Fruit fly (Drosophila melanogaster): ENCODE data around the gene Mnt.
A peak's percentile ranks its signal among the peaks of the same experiment; 100 is the strongest.

Mnt gene

DNA sequence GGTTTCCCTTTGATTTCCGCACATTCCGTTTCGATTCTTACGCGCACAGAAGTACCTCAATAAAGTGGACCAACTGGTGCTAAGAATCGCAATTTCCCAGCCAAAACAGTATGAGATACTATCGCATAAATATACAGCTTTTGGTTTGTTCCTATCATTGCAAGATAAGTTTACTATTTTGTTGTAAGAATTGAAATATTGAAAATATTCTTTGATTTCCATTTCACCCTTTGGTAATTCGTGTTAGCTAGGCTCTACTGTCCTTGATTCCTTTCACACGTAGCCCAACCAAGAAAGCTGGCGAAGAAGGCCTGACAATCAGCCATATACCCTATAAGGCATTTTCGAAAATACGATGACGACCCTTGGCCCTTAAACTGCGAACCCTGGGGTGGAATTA is 19.0 kb downstream of the Mnt start (continued):
- TF ChIP-seq CG43689 (GFP tag; IDR thresholded peaks at IDR 0.05) (no peak), Gsc (GFP tag; IDR thresholded peaks at IDR 0.05) (no peak), abd-A (tag; optimal IDR thresholded peaks at IDR 0.05) (peak; percentile 11), CG1602 (GFP tag; optimal IDR thresholded peaks at IDR 0.05) (no peak), org-1 (GFP tag; optimal IDR thresholded peaks at IDR 0.05) (peak; percentile 40), psq (GFP tag; optimal IDR thresholded peaks at IDR 0.05) (no peak), Mrtf (GFP tag; IDR thresholded peaks at IDR 0.05) (no peak), oc (tag; optimal IDR thresholded peaks at IDR 0.05) (no peak), Gug (GFP tag; IDR thresholded peaks at IDR 0.05) (peak; percentile 33; the same call in 1 of the 4 replicates), trem (tag; optimal IDR thresholded peaks at IDR 0.05) (peak; percentile 18), slbo (GFP tag; IDR thresholded peaks at IDR 0.05) (peak; percentile 53), da (GFP tag; optimal IDR thresholded peaks at IDR 0.05) (no peak), jigr1 (GFP tag; IDR thresholded peaks at IDR 0.05) (no peak), cg (GFP tag; optimal IDR thresholded peaks at IDR 0.05) (no peak), Dek (tag; optimal IDR thresholded peaks at IDR 0.05) (no peak), Abd-B (GFP tag; optimal IDR thresholded peaks at IDR 0.05) (peak; percentile 2), CG3847 (GFP tag; IDR thresholded peaks at IDR 0.05) (no peak), Hr51 (GFP tag; optimal IDR thresholded peaks at IDR 0.05) (peak in 1 of 2 experiments; percentile 45), NC2β (GFP tag; optimal IDR thresholded peaks at IDR 0.05) (peak; percentile 15), CG4820 (GFP tag; optimal IDR thresholded peaks at IDR 0.05) (peak; percentile 46), gro (GFP tag; optimal IDR thresholded peaks at IDR 0.05) (no peak), CG31365 (tag; optimal IDR thresholded peaks at IDR 0.05) (no peak), ranshi (GFP tag; IDR thresholded peaks at IDR 0.05) (peak; percentile 45; the same call in 1 of the 2 replicates), CG6791 (GFP tag; IDR thresholded peaks at IDR 0.05; ENCODE audit: partially characterized antibody) (no peak), eve (GFP tag; optimal IDR thresholded peaks at IDR 0.05) (peak in 1 of 2 experiments; percentile 82), CG32767 (GFP tag; IDR thresholded peaks at IDR 0.05) (no peak), Myb (GFP tag; optimal IDR thresholded peaks at IDR 0.05) (peak; percentile 19), CG7928 (GFP tag; optimal IDR thresholded peaks at IDR 0.05) (no peak), gfzf (GFP tag; optimal IDR thresholded peaks at IDR 0.05) (no peak), Six4 (GFP tag; optimal IDR thresholded peaks at IDR 0.05) (no peak), CG10979 (tag; optimal IDR thresholded peaks at IDR 0.05) (peak; percentile 59), H2.0 (GFP tag; IDR thresholded peaks at IDR 0.05) (no peak), D19A (tag; optimal IDR thresholded peaks at IDR 0.05) (peak; percentile 67), CG9817 (tag; optimal IDR thresholded peaks at IDR 0.05) (peak; percentile 21), pros (GFP tag; optimal IDR thresholded peaks at IDR 0.05) (peak; percentile 98), jing (GFP tag; optimal IDR thresholded peaks at IDR 0.05) (no peak), pho (GFP tag; optimal IDR thresholded peaks at IDR 0.05) (peak; percentile 15), CG2712 (tag; optimal IDR thresholded peaks at IDR 0.05) (peak; percentile 65), sug (tag; optimal IDR thresholded peaks at IDR 0.05) (no peak), CG4730 (GFP tag; IDR thresholded peaks at IDR 0.05) (peak; percentile 26; the same call in 1 of the 2 replicates), CTCF (GFP tag; optimal IDR thresholded peaks at IDR 0.05) (no peak), toy (GFP tag; IDR thresholded peaks at IDR 0.05) (no peak), CG11504 (tag; optimal IDR thresholded peaks at IDR 0.05) (peak; percentile 68), prd (optimal IDR thresholded peaks at IDR 0.05) (no peak), prd (GFP tag; IDR thresholded peaks at IDR 0.05) (peak; percentile 62; the same call in 2 of the 3 replicates), CG16779 (GFP tag; IDR thresholded peaks at IDR 0.05) (no peak), CG13775 (GFP tag; optimal IDR thresholded peaks at IDR 0.05) (no peak), twi (tag; optimal IDR thresholded peaks at IDR 0.05) (no peak), CG12104 (GFP tag; optimal IDR thresholded peaks at IDR 0.05) (peak; percentile 7), GATAe (GFP tag; conservative IDR thresholded peaks at IDR 0.05) (no peak), Mes4 (GFP tag; optimal IDR thresholded peaks at IDR 0.05) (peak; percentile 1), CG9437 (GFP tag; optimal IDR thresholded peaks at IDR 0.05) (peak; percentile 8), Nf-YB (GFP tag; optimal IDR thresholded peaks at IDR 0.05) (no peak)
